Fruit fly (Drosophila melanogaster) whole organism, embryonic: Measurements from ENCODE around the gene Grip84.

ENCODE experiments used
- Aef1 ChIP-seq: fragments of 200-800 bp; sonication (Bioruptor generic); IDR thresholded peaks from 3 replicates; pipeline ENCODE4 v1.3.6; 2022; ENCODE audit warnings: missing biosample characterization, missing genetic modification characterization
- Bteb2 ChIP-seq: fragments of 200-800 bp; sonication (Bioruptor generic); optimal IDR thresholded peaks from 2 replicates; lab custom pipeline; 2016; ENCODE audit warnings: missing biosample characterization, missing genetic modification characterization
- CG10147 ChIP-seq: fragments of 200-800 bp; sonication (Bioruptor generic); optimal IDR thresholded peaks from 2 replicates; lab custom pipeline; 2019; ENCODE audit warnings: missing biosample characterization, mild to moderate bottlenecking, missing genetic modification characterization, moderate library complexity
- CG10543 ChIP-seq: fragments of 200-800 bp; sonication (Bioruptor generic); optimal IDR thresholded peaks from 3 replicates; lab custom pipeline; 2017; ENCODE audit warnings: missing biosample characterization, mild to moderate bottlenecking, missing genetic modification characterization, moderate library complexity
- CG10565 ChIP-seq: fragments of 200-800 bp; sonication (Bioruptor generic); optimal IDR thresholded peaks from 3 replicates; lab custom pipeline; 2016; ENCODE audit warnings: missing biosample characterization, mild to moderate bottlenecking, missing genetic modification characterization
- CG11695 ChIP-seq: fragments of 200-800 bp; sonication (Bioruptor generic); IDR thresholded peaks from 3 replicates; pipeline ENCODE4 v1.3.6; 2022; ENCODE audit warnings: missing biosample characterization, missing genetic modification characterization
- CG12659 ChIP-seq: fragments of 200-800 bp; sonication (Bioruptor generic); optimal IDR thresholded peaks from 3 replicates; lab custom pipeline; 2017; ENCODE audit warnings: mild to moderate bottlenecking, missing biosample characterization, missing genetic modification reagents, missing genetic modification characterization
- CG13775 ChIP-seq: fragments of 200-800 bp; sonication (Bioruptor generic); optimal IDR thresholded peaks from 3 replicates; lab custom pipeline; 2017; ENCODE audit warnings: missing biosample characterization, mild to moderate bottlenecking, missing genetic modification characterization
- CG16779 ChIP-seq: fragments of 200-800 bp; sonication (Bioruptor generic); IDR thresholded peaks from 2 replicates; pipeline ENCODE4 v1.3.6; 2022; ENCODE audit warnings: missing biosample characterization, missing genetic modification characterization
- CG2199 ChIP-seq: fragments of 200-800 bp; sonication (Bioruptor generic); IDR thresholded peaks from 3 replicates; pipeline ENCODE4 v1.3.6; 2022; ENCODE audit warnings: missing biosample characterization, missing genetic modification characterization
- CG31365 ChIP-seq: fragments of 200-800 bp; sonication (Bioruptor generic); optimal IDR thresholded peaks from 2 replicates; lab custom pipeline; 2018; ENCODE audit warnings: missing biosample characterization, mild to moderate bottlenecking, missing genetic modification characterization
- CG31388 ChIP-seq: fragments of 200-800 bp; sonication (Bioruptor generic); optimal IDR thresholded peaks from 2 replicates; lab custom pipeline; 2016; ENCODE audit warnings: missing biosample characterization, missing genetic modification characterization
- CG33213 ChIP-seq: fragments of 200-800 bp; sonication (Bioruptor generic); optimal IDR thresholded peaks from 3 replicates; lab custom pipeline; 2016; ENCODE audit warnings: missing biosample characterization, missing genetic modification characterization
- CG3838 ChIP-seq: fragments of 200-800 bp; sonication (Bioruptor generic); optimal IDR thresholded peaks from 3 replicates; lab custom pipeline; 2016; ENCODE audit warnings: missing biosample characterization, missing genetic modification characterization
- CG42726 ChIP-seq: fragments of 200-800 bp; sonication (Bioruptor generic); IDR thresholded peaks from 2 replicates; pipeline ENCODE4 v1.3.6; 2022; ENCODE audit warnings: missing biosample characterization, missing genetic modification characterization; ENCODE audit not compliant: partially characterized antibody
- CG4328 ChIP-seq: fragments of 200-800 bp; sonication (Bioruptor generic); optimal IDR thresholded peaks from 3 replicates; lab custom pipeline; 2017; ENCODE audit warnings: missing biosample characterization, missing genetic modification reagents, missing genetic modification characterization
- CG4617 ChIP-seq: fragments of 200-800 bp; sonication (Bioruptor generic); optimal IDR thresholded peaks from 3 replicates; lab custom pipeline; 2016; ENCODE audit warnings: missing biosample characterization, missing genetic modification characterization, borderline replicate concordance
- CG4820 ChIP-seq: fragments of 200-800 bp; sonication (Bioruptor generic); optimal IDR thresholded peaks from 3 replicates; lab custom pipeline; 2016; ENCODE audit warnings: missing biosample characterization, missing genetic modification characterization
- CG6175 ChIP-seq: fragments of 200-800 bp; sonication (Bioruptor generic); IDR thresholded peaks from 3 replicates; pipeline ENCODE4 v1.3.6; 2022; ENCODE audit warnings: missing biosample characterization, missing genetic modification characterization
- CG6791 ChIP-seq: fragments of 200-800 bp; sonication (Bioruptor generic); IDR thresholded peaks from 3 replicates; pipeline ENCODE4 v1.3.6; 2022; ENCODE audit warnings: missing biosample characterization, missing genetic modification characterization; ENCODE audit not compliant: partially characterized antibody
- CG7928 ChIP-seq: fragments of 200-800 bp; sonication (Bioruptor generic); optimal IDR thresholded peaks from 2 replicates; lab custom pipeline; 2017; ENCODE audit warnings: missing biosample characterization, mild to moderate bottlenecking, missing genetic modification characterization
- CG8290 ChIP-seq, 3 experiments: fragments of 200-800 bp; sonication (Bioruptor generic); optimal IDR thresholded peaks; 2 replicates each; lab custom pipeline; 2016 to 2019; ENCODE audit warnings: missing biosample characterization in 3 of 3, missing genetic modification characterization in 3 of 3, mild to moderate bottlenecking in 2 of 3, moderate library complexity in 1 of 3
- CG8924 ChIP-seq: fragments of 200-800 bp; optimal IDR thresholded peaks from 3 replicates; lab custom pipeline; 2019; ENCODE audit warnings: missing biosample characterization, mild to moderate bottlenecking, missing genetic modification characterization, moderate library complexity
- CG9727 ChIP-seq: fragments of 200-800 bp; sonication (Bioruptor generic); optimal IDR thresholded peaks from 3 replicates; lab custom pipeline; 2017; ENCODE audit warnings: missing biosample characterization, mild to moderate bottlenecking, missing genetic modification characterization
- Dip2 ChIP-seq: fragments of 200-800 bp; sonication (Bioruptor generic); IDR thresholded peaks from 2 replicates; pipeline ENCODE4 v1.3.6; 2022; ENCODE audit warnings: missing biosample characterization, missing genetic modification characterization
- Gsc ChIP-seq: fragments of 200-800 bp; sonication (Bioruptor generic); IDR thresholded peaks from 2 replicates; pipeline ENCODE4 v1.3.6; 2022; ENCODE audit warnings: missing biosample characterization, missing genetic modification characterization
- Gug ChIP-seq: fragments of 200-800 bp; sonication (Bioruptor generic); IDR thresholded peaks from 4 replicates; pipeline ENCODE4 v1.3.6; 2022; ENCODE audit warnings: missing biosample characterization, missing genetic modification characterization
- HLH4C ChIP-seq: fragments of 200-800 bp; sonication (Bioruptor generic); IDR thresholded peaks from 3 replicates; pipeline ENCODE4 v1.3.6; 2022; ENCODE audit warnings: missing biosample characterization, missing genetic modification characterization; ENCODE audit not compliant: partially characterized antibody
- Hr3 ChIP-seq: fragments of 200-800 bp; sonication (Bioruptor generic); optimal IDR thresholded peaks from 3 replicates; lab custom pipeline; 2016; ENCODE audit warnings: missing biosample characterization, missing genetic modification characterization
- MESR4 ChIP-seq: fragments of 200-800 bp; sonication (Bioruptor generic); optimal IDR thresholded peaks from 2 replicates; lab custom pipeline; 2018; ENCODE audit warnings: missing biosample characterization, mild to moderate bottlenecking, missing genetic modification characterization, moderate library complexity
- Med ChIP-seq: fragments of 200-800 bp; sonication (Bioruptor generic); peaks from one replicate; lab custom pipeline; 2016; ENCODE audit warnings: missing biosample characterization, missing genetic modification characterization, mild to moderate bottlenecking, inconsistent platforms, moderate library complexity
- Poxn ChIP-seq: fragments of 200-800 bp; sonication (Bioruptor generic); IDR thresholded peaks from 2 replicates; pipeline ENCODE4 v1.3.6; 2022; ENCODE audit warnings: missing biosample characterization, missing genetic modification characterization
- Side ChIP-seq: fragments of 200-800 bp; sonication (Bioruptor generic); optimal IDR thresholded peaks from 2 replicates; lab custom pipeline; 2016; ENCODE audit warnings: missing biosample characterization, missing genetic modification characterization
- Six4 ChIP-seq: fragments of 200-800 bp; sonication (Bioruptor generic); optimal IDR thresholded peaks from 2 replicates; lab custom pipeline; 2016; ENCODE audit warnings: missing biosample characterization, missing genetic modification characterization
- Trl ChIP-seq, 3 experiments: fragments of >200 bp in 2 of 3; fragments of 200-800 bp in 1 of 3; sonication (Bioruptor generic) in 1 of 3; optimal IDR thresholded peaks; 2 replicates in 1 of 3; 3 replicates in 2 of 3; lab custom pipeline; 2016 to 2017; ENCODE audit warnings: missing biosample characterization in 1 of 3, missing genetic modification characterization in 1 of 3
- ash1 ChIP-seq: fragments of 200-800 bp; sonication (Bioruptor generic); optimal IDR thresholded peaks from 2 replicates; lab custom pipeline; 2018; ENCODE audit warnings: missing biosample characterization, mild to moderate bottlenecking, missing genetic modification characterization
- az2 ChIP-seq: fragments of 200-800 bp; sonication (Bioruptor generic); optimal IDR thresholded peaks from 3 replicates; lab custom pipeline; 2016; ENCODE audit warnings: missing biosample characterization, missing genetic modification characterization
- dm ChIP-seq: fragments of 200-800 bp; sonication (Bioruptor generic); optimal IDR thresholded peaks from 3 replicates; lab custom pipeline; 2016; ENCODE audit warnings: missing biosample characterization, missing genetic modification characterization
- esg ChIP-seq: fragments of 200-800 bp; sonication (Bioruptor generic); conservative IDR thresholded peaks from 2 replicates; pipeline ENCODE4 v1.3.6; 2022; ENCODE audit warnings: missing biosample characterization, missing genetic modification characterization
- her ChIP-seq: fragments of 200-800 bp; sonication (Bioruptor generic); optimal IDR thresholded peaks from 2 replicates; lab custom pipeline; 2016; ENCODE audit warnings: missing biosample characterization, missing genetic modification characterization
- jumu ChIP-seq: fragments of 200-800 bp; sonication (Bioruptor generic); optimal IDR thresholded peaks from 3 replicates; lab custom pipeline; 2016; ENCODE audit warnings: missing biosample characterization, missing genetic modification characterization
- lab ChIP-seq: fragments of 200-800 bp; sonication (Bioruptor generic); optimal IDR thresholded peaks from 3 replicates; lab custom pipeline; 2017; ENCODE audit warnings: missing biosample characterization, missing genetic modification characterization, mild to moderate bottlenecking, moderate library complexity, missing genetic modification reagents
- maf-S ChIP-seq: fragments of 200-800 bp; sonication (Bioruptor generic); optimal IDR thresholded peaks from 2 replicates; lab custom pipeline; 2016; ENCODE audit warnings: missing biosample characterization, missing genetic modification characterization
- oc ChIP-seq: fragments of 200-800 bp; sonication (Bioruptor generic); optimal IDR thresholded peaks from 2 replicates; lab custom pipeline; 2018; ENCODE audit warnings: missing biosample characterization, mild to moderate bottlenecking, missing genetic modification characterization, moderate library complexity
- odd ChIP-seq: fragments of 200-800 bp; sonication (Bioruptor generic); optimal IDR thresholded peaks from 2 replicates; lab custom pipeline; 2017; ENCODE audit warnings: missing biosample characterization, mild to moderate bottlenecking, missing genetic modification characterization
- pita ChIP-seq: fragments of 200-800 bp; sonication (Bioruptor generic); optimal IDR thresholded peaks from 2 replicates; lab custom pipeline; 2017; ENCODE audit warnings: missing biosample characterization, mild to moderate bottlenecking, missing genetic modification characterization
- run ChIP-seq: fragments of 200-800 bp; sonication (Bioruptor generic); optimal IDR thresholded peaks from 3 replicates; lab custom pipeline; 2018; ENCODE audit warnings: missing biosample characterization, mild to moderate bottlenecking, missing genetic modification characterization
- sim ChIP-seq: fragments of 200-800 bp; sonication (Bioruptor generic); IDR thresholded peaks from 2 replicates; pipeline ENCODE4 v1.3.6; 2022; ENCODE audit warnings: missing biosample characterization, missing genetic modification characterization
- tin ChIP-seq: fragments of 200-800 bp; sonication (Bioruptor generic); optimal IDR thresholded peaks from 3 replicates; lab custom pipeline; 2016; ENCODE audit warnings: missing biosample characterization, missing genetic modification characterization
- unc-4 ChIP-seq: fragments of 200-800 bp; sonication (Bioruptor generic); IDR thresholded peaks from 2 replicates; pipeline ENCODE4 v1.3.6; 2022; ENCODE audit warnings: missing biosample characterization, missing genetic modification characterization; ENCODE audit not compliant: partially characterized antibody
- usp ChIP-seq: fragments of >200 bp; optimal IDR thresholded peaks from 2 replicates; lab custom pipeline; 2017; ENCODE audit warnings: missing biosample characterization, missing genetic modification characterization

The Grip84 gene

DNA sequence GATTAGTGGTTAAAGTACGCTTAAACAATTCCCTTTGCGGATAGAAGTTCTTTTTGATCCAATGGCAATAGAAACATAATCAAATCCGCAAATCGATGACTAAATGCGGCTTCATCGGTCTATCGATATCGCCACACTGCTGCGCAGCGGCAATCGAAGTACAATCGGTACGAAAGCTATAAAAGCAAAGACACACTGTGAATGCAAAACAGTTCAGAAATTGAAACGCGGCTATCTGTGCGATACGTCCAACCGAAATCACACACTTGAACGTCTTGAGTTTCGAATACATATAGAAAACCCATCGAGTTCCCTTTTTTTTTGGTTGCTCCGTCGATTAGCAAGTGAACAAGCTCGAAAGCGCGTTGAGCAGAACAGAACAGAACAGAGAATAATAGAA, 39.4 kb upstream of the Grip84 start, which contains the start of gene CG14207 (continued):
- TF ChIP-seq Aef1 (GFP tag; lab: Robert Waterston, UW) (no peak), CG7928 (GFP tag; lab: Kevin White, UChicago) (no peak), oc (no peak), CG33213 (GFP tag; lab: Kevin White, UChicago) (no peak), CG4820 (GFP tag; lab: Kevin White, UChicago) (no peak), CG4328 (GFP tag; lab: Kevin White, UChicago) (no peak), esg (GFP tag; lab: Robert Waterston, UW) (no peak), Six4 (no peak), unc-4 (GFP tag; lab: Robert Waterston, UW) (peak; percentile 67), CG31365 (tag; lab: Kevin White, UChicago) (no peak), Side (no peak), her (peak; percentile 49), az2 (no peak), CG12659 (GFP tag; lab: Kevin White, UChicago) (peak; percentile 29), tin (no peak), CG8290 (GFP tag; optimal IDR thresholded peaks at IDR 0.05; lab: Kevin White, UChicago) (no peak), CG8290 (tag; optimal IDR thresholded peaks at IDR 0.05; lab: Kevin White, UChicago) (peak in 1 of 2 experiments; percentile 63), Dip2 (GFP tag; lab: Robert Waterston, UW) (no peak), ash1 (no peak), CG9727 (GFP tag; lab: Kevin White, UChicago) (no peak), lab (peak; percentile 14), CG11695 (GFP tag; lab: Robert Waterston, UW) (peak; percentile 22; the same call in 1 of the 3 replicates), CG3838 (GFP tag; lab: Kevin White, UChicago) (no peak), Bteb2 (GFP tag; lab: Kevin White, UChicago) (no peak), Gsc (GFP tag; lab: Robert Waterston, UW) (no peak), CG16779 (GFP tag; lab: Robert Waterston, UW) (0 out of 2 replicates have a peak, but pooled peaks have one; percentile 40), Med (GFP tag; lab: Kevin White, UChicago) (peak; percentile 83), Trl (optimal IDR thresholded peaks at IDR 0.05; lab: Kevin White, UChicago) (no peak), Trl (GFP tag; optimal IDR thresholded peaks at IDR 0.05; lab: Kevin White, UChicago) (peak; percentile 7), sim (GFP tag; lab: Robert Waterston, UW) (no peak), CG8924 (tag; lab: Kevin White, UChicago) (no peak), CG10147 (GFP tag; lab: Kevin White, UChicago) (no peak), MESR4 (peak; percentile 22), HLH4C (GFP tag; lab: Robert Waterston, UW) (peak; percentile 88), maf-S (no peak), usp (GFP tag; lab: Kevin White, UChicago) (no peak), CG10543 (GFP tag; lab: Kevin White, UChicago) (peak; percentile 40), pita (GFP tag; lab: Kevin White, UChicago) (no peak), Poxn (GFP tag; lab: Robert Waterston, UW) (no peak), dm (peak; percentile 15), run (tag; lab: Kevin White, UChicago) (no peak), jumu (GFP tag; lab: Kevin White, UChicago) (no peak), CG6791 (GFP tag; lab: Robert Waterston, UW) (peak; percentile 82), Hr3 (GFP tag; lab: Kevin White, UChicago) (no peak), CG31388 (no peak), odd (no peak), CG42726 (GFP tag; lab: Robert Waterston, UW) (peak; percentile 59; the same call in 1 of the 2 replicates), CG10565 (no peak), CG4617 (GFP tag; lab: Kevin White, UChicago) (no peak), CG6175 (GFP tag; lab: Robert Waterston, UW) (no peak), Gug (GFP tag; lab: Robert Waterston, UW) (no peak), CG2199 (GFP tag; lab: Robert Waterston, UW) (no peak), CG13775 (GFP tag; lab: Kevin White, UChicago) (no peak)
